Fruit fly (Drosophila melanogaster): ENCODE results near the gene ear.
A peak's percentile ranks its signal among the peaks of the same experiment; 100 is the strongest.

The ear gene

dm6 chr3R:15292241-15293004 is 28.1 kb upstream of the ear start (continued):
- no peak for TF ChIP-seq da (GFP tag; optimal IDR thresholded peaks at IDR 0.05)
- no peak for TF ChIP-seq CG12299 (tag; optimal IDR thresholded peaks at IDR 0.05)
- TF ChIP-seq CG18764 (GFP tag; optimal IDR thresholded peaks at IDR 0.05) = no peak
- peak; percentile 77 for TF ChIP-seq oc (tag; optimal IDR thresholded peaks at IDR 0.05)
- TF ChIP-seq gcm2 (GFP tag; optimal IDR thresholded peaks at IDR 0.05) = no peak
- TF ChIP-seq Poxn (GFP tag; IDR thresholded peaks at IDR 0.05) = no peak
- TF ChIP-seq gsb-n (tag; optimal IDR thresholded peaks at IDR 0.05) = no peak
- TF ChIP-seq ara (GFP tag; IDR thresholded peaks at IDR 0.05) = no peak
- no peak for TF ChIP-seq crol (GFP tag; IDR thresholded peaks at IDR 0.05)
- TF ChIP-seq phol (tag; optimal IDR thresholded peaks at IDR 0.05) = no peak
- no peak for TF ChIP-seq CG14441 (GFP tag; IDR thresholded peaks at IDR 0.05)
- peak; percentile 48 for TF ChIP-seq Atf-2 (GFP tag; optimal IDR thresholded peaks at IDR 0.05)
- no peak for TF ChIP-seq MESR4 (GFP tag; optimal IDR thresholded peaks at IDR 0.05)
- TF ChIP-seq nmo (GFP tag; optimal IDR thresholded peaks at IDR 0.05) = no peak
- TF ChIP-seq CG1647 (GFP tag; optimal IDR thresholded peaks at IDR 0.05) = no peak
- TF ChIP-seq pnt (GFP tag; optimal IDR thresholded peaks at IDR 0.05) = peak; percentile 20
- TF ChIP-seq CG2678 (tag; optimal IDR thresholded peaks at IDR 0.05) = peak; percentile 43
- TF ChIP-seq run (tag; optimal IDR thresholded peaks at IDR 0.05) = no peak
- no peak for TF ChIP-seq CG31224 (GFP tag; IDR thresholded peaks at IDR 0.05)
- no peak for TF ChIP-seq Atf6 (GFP tag; IDR thresholded peaks at IDR 0.05)
- TF ChIP-seq CG13624 (GFP tag; optimal IDR thresholded peaks at IDR 0.05) = peak; percentile 16
- peak; percentile 50 for TF ChIP-seq Meics (GFP tag; optimal IDR thresholded peaks at IDR 0.05)
- TF ChIP-seq CG5245 (GFP tag; optimal IDR thresholded peaks at IDR 0.05) = no peak
- TF ChIP-seq CG34224 (GFP tag; IDR thresholded peaks at IDR 0.05; ENCODE audit: partially characterized antibody) = no peak
- TF ChIP-seq Scr (GFP tag; IDR thresholded peaks at IDR 0.05; ENCODE audit: partially characterized antibody) = no peak
- peak; percentile 6 for TF ChIP-seq CG2712 (tag; optimal IDR thresholded peaks at IDR 0.05)
- peak; percentile 43 for TF ChIP-seq gem (tag; optimal IDR thresholded peaks at IDR 0.05)
- TF ChIP-seq CG8388 (GFP tag; optimal IDR thresholded peaks at IDR 0.05) = peak; percentile 13
- TF ChIP-seq kni (GFP tag; optimal IDR thresholded peaks at IDR 0.05) = no peak
- TF ChIP-seq CG16813 (GFP tag; IDR thresholded peaks at IDR 0.05; ENCODE audit: partially characterized antibody) = no peak
- TF ChIP-seq mirr (GFP tag; optimal IDR thresholded peaks at IDR 0.05) = peak; percentile 58
- TF ChIP-seq CG13775 (GFP tag; optimal IDR thresholded peaks at IDR 0.05) = no peak
- no peak for TF ChIP-seq Hey (tag; optimal IDR thresholded peaks at IDR 0.05)
- TF ChIP-seq MBD-R2 (GFP tag; IDR thresholded peaks at IDR 0.05) = no peak
- no peak for TF ChIP-seq ken (GFP tag; IDR thresholded peaks at IDR 0.05)
- TF ChIP-seq CG13424 (tag; optimal IDR thresholded peaks at IDR 0.05) = peak; percentile 35
- no peak for TF ChIP-seq exex (tag; optimal IDR thresholded peaks at IDR 0.05)
- TF ChIP-seq CG8924 (tag; optimal IDR thresholded peaks at IDR 0.05) = peak; percentile 14
- TF ChIP-seq CG17829 (tag; optimal IDR thresholded peaks at IDR 0.05) = peak; percentile 9
- TF ChIP-seq CG10959 (GFP tag; IDR thresholded peaks at IDR 0.05) = no peak
- TF ChIP-seq Lim3 (GFP tag; IDR thresholded peaks at IDR 0.05) = no peak
- peak; percentile 29 for TF ChIP-seq Elba2 (GFP tag; optimal IDR thresholded peaks at IDR 0.05)
- no peak for TF ChIP-seq TFAM (GFP tag; optimal IDR thresholded peaks at IDR 0.05)
- TF ChIP-seq CG10431 (GFP tag; optimal IDR thresholded peaks at IDR 0.05) = no peak
- no peak for TF ChIP-seq yki (optimal IDR thresholded peaks at IDR 0.05)
- TF ChIP-seq CG12659 (GFP tag; optimal IDR thresholded peaks at IDR 0.05) = no peak
- TF ChIP-seq C15 (GFP tag; IDR thresholded peaks at IDR 0.05) = no peak
- TF ChIP-seq Sry-β (GFP tag; optimal IDR thresholded peaks at IDR 0.05) = no peak
- TF ChIP-seq chif (GFP tag; optimal IDR thresholded peaks at IDR 0.05) = no peak
- TF ChIP-seq ewg (GFP tag; optimal IDR thresholded peaks at IDR 0.05) = no peak
